Worm (Caenorhabditis elegans): ENCODE results near the gene wdr-62.

Gene wdr-62

DNA sequence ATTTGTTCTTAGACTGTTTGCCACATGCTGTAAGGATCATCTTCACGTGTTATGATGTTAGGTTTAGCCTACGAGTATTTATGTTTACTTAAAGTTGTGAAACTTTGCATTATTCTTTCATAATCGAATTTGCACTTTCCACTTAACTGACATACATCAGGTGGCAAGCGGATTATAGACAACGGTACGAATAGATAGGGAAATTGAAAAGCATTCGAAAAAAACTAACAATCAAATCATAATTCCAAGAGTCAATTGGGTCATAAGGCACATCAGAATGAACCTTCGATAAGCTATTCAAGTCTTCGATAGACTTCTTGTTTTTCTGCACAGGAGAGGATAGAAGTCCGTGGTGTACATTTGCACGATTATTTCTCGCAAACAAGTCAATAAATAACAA lies 48.6 kb downstream of the wdr-62 start:
- TF ChIP-seq ceh-63 (GFP tag; optimal IDR thresholded peaks at IDR 0.05) (no peak), elt-2 (tag; optimal IDR thresholded peaks at IDR 0.05) (peak; percentile 24)

DNA sequence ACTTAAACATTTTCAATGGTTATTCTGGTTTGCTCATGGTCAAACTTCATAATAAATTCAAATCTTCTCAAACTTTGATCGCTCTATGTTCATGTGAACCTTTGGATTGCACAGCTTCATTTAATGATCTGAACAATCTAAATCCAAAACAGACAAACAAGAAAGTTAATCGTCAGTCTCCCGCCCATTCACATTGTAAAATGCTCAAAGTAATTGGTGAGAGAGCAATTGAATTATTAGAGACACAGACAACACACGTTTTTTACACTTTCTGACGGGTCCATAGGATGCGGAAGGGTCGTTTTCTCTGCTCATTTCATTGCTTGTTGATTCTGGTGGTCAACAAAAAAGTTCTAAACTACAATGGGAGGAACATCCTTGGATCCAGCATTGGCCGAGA lies 52.9 kb downstream of the wdr-62 start, which contains the start of gene gsnl-1:
Gene gsnl-1 (plus strand): TSS at position 301 of the 400 bp plus-strand sequence.
- no peak for TF ChIP-seq mdl-1 (tag; optimal IDR thresholded peaks at IDR 0.05)
- TF ChIP-seq nhr-71 (tag; optimal IDR thresholded peaks at IDR 0.05) = peak; percentile 19
- peak; percentile 37 for TF ChIP-seq lin-14 (GFP tag; optimal IDR thresholded peaks at IDR 0.05)
- peak; percentile 20 for TF ChIP-seq rnt-1 (tag; optimal IDR thresholded peaks at IDR 0.05)
- peak; percentile 19; the same call in 1 of the 2 replicates for TF ChIP-seq nhr-19 (GFP tag; conservative IDR thresholded peaks at IDR 0.05)
- peak; percentile 70 for TF ChIP-seq dsc-1 (tag; optimal IDR thresholded peaks at IDR 0.05)
- no peak for TF ChIP-seq fkh-4 (tag; optimal IDR thresholded peaks at IDR 0.05; ENCODE audit: borderline replicate concordance)

DNA sequence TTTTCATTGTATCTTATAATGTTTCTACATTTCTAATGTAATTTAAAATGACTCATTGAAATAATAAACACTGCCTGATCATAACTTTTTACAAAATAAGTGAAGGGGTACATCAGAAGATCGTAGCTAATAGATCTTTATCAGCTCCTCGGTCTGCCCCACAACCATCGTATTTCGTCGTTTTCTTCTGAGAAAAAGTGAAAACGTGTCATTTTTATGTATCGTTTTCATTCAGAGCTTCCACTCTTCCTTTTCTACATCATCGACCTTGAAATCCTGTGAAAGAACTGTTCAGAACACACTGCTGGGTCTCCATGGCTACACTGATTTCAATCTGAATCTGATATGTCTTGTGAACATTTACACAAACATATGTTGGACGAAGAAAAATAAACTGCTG lies 55.4 kb downstream of the wdr-62 start:
- TF ChIP-seq ceh-8 (GFP tag; optimal IDR thresholded peaks at IDR 0.05) = no peak
- TF ChIP-seq blmp-1 (tag; optimal IDR thresholded peaks at IDR 0.05) = peak; percentile 3

DNA sequence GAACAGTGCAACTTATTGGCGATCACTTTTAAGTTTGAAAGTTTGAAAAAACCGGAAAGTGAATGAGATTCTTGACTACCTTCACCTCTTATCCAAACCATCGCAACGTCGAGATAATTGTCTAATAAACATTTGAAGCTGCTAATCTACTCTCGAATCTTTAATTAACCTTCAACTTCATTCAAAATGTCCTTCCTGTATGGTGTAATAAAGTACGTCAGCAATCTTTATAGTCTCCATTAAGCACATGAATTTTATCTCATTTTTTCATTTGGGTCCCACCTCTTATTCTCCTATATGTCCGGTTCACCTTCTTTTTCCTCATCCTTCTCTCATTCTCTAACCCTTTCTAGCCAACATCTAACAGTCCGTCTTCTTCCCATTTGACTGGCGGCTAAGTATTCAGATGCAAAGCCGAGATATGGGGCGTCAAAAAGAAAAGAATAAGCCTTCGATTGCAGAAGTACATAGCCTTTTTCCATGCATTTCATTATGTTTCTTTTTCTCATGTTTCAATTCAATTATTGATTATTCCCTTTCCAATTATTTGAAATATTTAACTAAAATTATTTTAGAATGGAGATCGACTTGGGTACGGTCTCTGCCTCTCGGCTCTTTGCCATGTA lies 57.1 kb downstream of the wdr-62 start, which contains the start of gene swt-5:
Gene swt-5 (plus strand): TSS at position 576 of the 626 bp plus-strand sequence.
- TF ChIP-seq C04F5.9 (tag; optimal IDR thresholded peaks at IDR 0.05) (no peak), nhr-71 (tag; optimal IDR thresholded peaks at IDR 0.05) (no peak), nhr-76 (tag; optimal IDR thresholded peaks at IDR 0.05) (no peak), aly-2 (tag; optimal IDR thresholded peaks at IDR 0.05) (no peak), jun-1 (tag; optimal IDR thresholded peaks at IDR 0.05) (no peak), alr-1 (tag; optimal IDR thresholded peaks at IDR 0.05; ENCODE audit: borderline replicate concordance) (no peak), snu-23 (GFP tag; optimal IDR thresholded peaks at IDR 0.05) (no peak), sox-4 (tag; optimal IDR thresholded peaks at IDR 0.05) (no peak), ceh-82 (tag; optimal IDR thresholded peaks at IDR 0.05) (no peak)

DNA sequence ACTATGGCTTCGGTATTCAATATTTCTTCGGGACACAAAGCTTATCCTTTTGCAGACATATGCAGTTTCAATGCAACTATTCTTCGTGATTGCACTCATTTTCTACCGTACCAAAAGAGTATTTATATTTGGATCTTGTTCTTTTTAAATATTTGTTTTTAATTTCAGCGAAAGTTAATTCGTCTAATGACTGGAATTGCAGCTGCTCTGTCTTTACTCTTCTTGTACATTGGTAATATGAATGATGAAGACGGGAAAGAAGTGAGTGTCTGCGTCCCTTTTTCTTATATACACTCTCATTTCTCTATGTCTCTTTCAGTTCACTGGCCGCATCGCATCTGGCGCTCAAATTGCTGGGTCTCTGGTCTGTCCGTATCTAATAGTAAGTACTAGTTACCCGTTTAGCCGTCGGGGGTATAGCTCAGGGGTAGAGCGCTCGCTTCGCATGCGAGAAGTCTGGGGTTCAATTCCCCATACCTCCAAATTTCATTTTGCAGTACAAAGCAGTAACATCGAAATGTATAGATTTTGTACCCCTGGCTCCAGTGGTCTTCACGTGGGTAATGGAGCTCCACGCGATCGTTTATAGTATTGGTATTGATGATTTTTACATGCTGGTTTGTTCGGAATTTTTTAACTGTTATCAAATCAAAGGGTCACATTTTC lies 59.4 kb downstream of the wdr-62 start:
- peak; percentile 18 for TF ChIP-seq lin-39 (tag; optimal IDR thresholded peaks at IDR 0.05)
- TF ChIP-seq swsn-7 (tag; optimal IDR thresholded peaks at IDR 0.05) = peak; percentile 77
- TF ChIP-seq zag-1 (tag; optimal IDR thresholded peaks at IDR 0.05) = no peak
- no peak for TF ChIP-seq nhr-12 (tag; optimal IDR thresholded peaks at IDR 0.05)
- TF ChIP-seq fkh-8 (tag; optimal IDR thresholded peaks at IDR 0.05) = peak; percentile 68
- peak; percentile 56 to 71 for TF ChIP-seq lsy-2 (tag; optimal IDR thresholded peaks at IDR 0.05)
- peak; percentile 68 for TF ChIP-seq elt-2 (tag; optimal IDR thresholded peaks at IDR 0.05)
- peak; percentile 46 for TF ChIP-seq isw-1 (GFP tag; IDR thresholded peaks at IDR 0.05)
- TF ChIP-seq pax-3 (tag; optimal IDR thresholded peaks at IDR 0.05) = peak; percentile 64
- TF ChIP-seq nhr-77 (tag; optimal IDR thresholded peaks at IDR 0.05) = peak; percentile 65
- TF ChIP-seq unc-30 (tag; optimal IDR thresholded peaks at IDR 0.05) = no peak
- TF ChIP-seq snpc-4 (tag; optimal IDR thresholded peaks at IDR 0.05) = peak; percentile 95
- TF ChIP-seq nhr-84 (tag; optimal IDR thresholded peaks at IDR 0.05) = no peak
- peak; percentile 67 for TF ChIP-seq egl-13 (tag; optimal IDR thresholded peaks at IDR 0.05)
- TF ChIP-seq pag-3 (tag; optimal IDR thresholded peaks at IDR 0.05; ENCODE audit: borderline replicate concordance, insufficient read depth) = no peak
- TF ChIP-seq nhr-28 (tag; optimal IDR thresholded peaks at IDR 0.05) = no peak
- peak; percentile 10 for TF ChIP-seq jun-1 (tag; optimal IDR thresholded peaks at IDR 0.05)
- no peak for TF ChIP-seq vab-15 (tag; optimal IDR thresholded peaks at IDR 0.05)
- TF ChIP-seq nhr-76 (tag; optimal IDR thresholded peaks at IDR 0.05) = no peak
- peak; percentile 33 for TF ChIP-seq sox-4 (tag; optimal IDR thresholded peaks at IDR 0.05)
- peak; percentile 35 for TF ChIP-seq lir-3 (tag; optimal IDR thresholded peaks at IDR 0.05; ENCODE audit: poor library complexity)
- no peak for TF ChIP-seq nhr-237 (tag; optimal IDR thresholded peaks at IDR 0.05)
- TF ChIP-seq fkh-4 (tag; optimal IDR thresholded peaks at IDR 0.05; ENCODE audit: borderline replicate concordance) = no peak
- TF ChIP-seq aha-1 (tag; optimal IDR thresholded peaks at IDR 0.05) = no peak
- no peak for TF ChIP-seq sptf-1 (tag; optimal IDR thresholded peaks at IDR 0.05)
- TF ChIP-seq ceh-8 (GFP tag; optimal IDR thresholded peaks at IDR 0.05) = peak; percentile 62
- TF ChIP-seq nhr-71 (tag; optimal IDR thresholded peaks at IDR 0.05) = peak; percentile 87
- TF ChIP-seq mef-2 (tag; optimal IDR thresholded peaks at IDR 0.05) = no peak
- 0 out of 2 replicates have a peak, but pooled peaks have one; percentile 20 for TF ChIP-seq ceh-88 (GFP tag; IDR thresholded peaks at IDR 0.05)
- TF ChIP-seq ceh-63 (GFP tag; optimal IDR thresholded peaks at IDR 0.05) = no peak
